Fruit fly (Drosophila melanogaster): ENCODE data around the gene Cow.

DNA sequence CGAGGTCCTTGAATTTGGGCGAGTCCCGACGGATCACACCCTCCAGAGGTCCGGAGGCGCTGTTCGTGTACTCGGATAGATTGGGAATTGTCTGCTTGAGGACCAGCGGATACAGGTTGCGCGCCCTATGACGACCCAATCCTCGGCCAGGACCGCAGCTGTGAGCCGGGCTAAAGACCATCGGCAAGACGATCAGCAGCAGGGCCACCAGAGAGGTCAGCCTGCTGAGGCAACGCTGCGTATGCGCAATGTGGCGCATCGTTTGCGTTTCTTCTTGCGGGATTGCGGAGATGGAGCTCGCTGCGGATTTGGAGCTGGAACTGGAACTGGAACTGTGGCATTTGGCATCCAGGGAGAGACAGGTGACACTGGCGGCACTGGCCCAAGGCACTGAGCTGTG, 28.6 kb upstream of the Cow start:
- no peak for TF ChIP-seq CTCF (optimal IDR thresholded peaks at IDR 0.05)
- no peak for TF ChIP-seq CG8478 (optimal IDR thresholded peaks at IDR 0.05)
